Fruit fly (Drosophila melanogaster): ENCODE data around the gene Fit1.

Fit1 gene

DNA sequence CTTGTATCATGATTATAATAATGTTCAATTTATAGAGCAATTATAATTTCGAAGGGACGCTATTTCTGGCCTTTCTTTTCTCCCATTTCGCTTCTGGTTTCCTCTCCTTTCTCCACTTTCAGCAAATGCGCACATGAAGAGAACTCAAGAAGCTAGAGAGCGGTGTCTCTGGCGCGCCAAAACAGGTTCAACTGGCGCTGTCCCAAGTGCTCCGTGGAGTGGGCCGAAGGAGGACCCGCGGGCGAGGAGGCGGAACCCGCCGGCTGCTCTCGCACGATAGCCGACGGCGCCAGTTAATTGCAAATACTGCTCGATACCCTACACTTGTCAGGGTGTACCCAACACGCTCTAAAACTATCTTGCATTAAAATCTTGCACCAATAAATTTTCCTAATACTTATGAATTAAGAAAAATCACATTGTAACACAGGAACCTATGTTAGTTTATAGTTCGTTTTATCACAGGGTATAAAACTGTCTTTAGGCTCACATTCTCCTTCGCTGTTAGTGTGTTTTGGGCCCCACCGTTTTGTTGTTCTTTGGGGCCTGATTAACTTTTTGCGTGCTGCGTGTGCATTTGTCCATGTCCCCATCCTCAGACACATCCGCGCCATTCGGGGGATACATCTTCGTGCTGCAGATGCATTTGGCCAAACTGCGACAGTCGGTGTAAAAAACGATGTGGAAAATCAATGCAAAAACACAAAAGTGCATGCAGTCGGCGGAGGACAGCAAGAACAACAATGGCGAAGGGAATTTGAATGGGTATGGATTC, 33.0 kb upstream of the Fit1 start (continued):
- TF ChIP-seq nom (GFP tag; optimal IDR thresholded peaks at IDR 0.05) (peak; percentile 84), pan (optimal IDR thresholded peaks at IDR 0.05) (no peak), pan (GFP tag; optimal IDR thresholded peaks at IDR 0.05 in 1 of 2, IDR thresholded peaks at IDR 0.05 in 1 of 2) (peak in 1 of 2 experiments; percentile 94), oc (tag; optimal IDR thresholded peaks at IDR 0.05) (peak; percentile 90), CG15073 (GFP tag; optimal IDR thresholded peaks at IDR 0.05) (peak; percentile 37), CG17361 (GFP tag; IDR thresholded peaks at IDR 0.05) (peak; percentile 75), CG6175 (GFP tag; IDR thresholded peaks at IDR 0.05) (peak; percentile 81), CG11695 (GFP tag; IDR thresholded peaks at IDR 0.05) (peak; percentile 87), gro (GFP tag; optimal IDR thresholded peaks at IDR 0.05) (peak; percentile 90), CG11560 (tag; IDR thresholded peaks at IDR 0.05) (peak; percentile 82), CG4424 (GFP tag; optimal IDR thresholded peaks at IDR 0.05) (peak; percentile 73), Hmx (GFP tag; optimal IDR thresholded peaks at IDR 0.05) (peak; percentile 27), sens-2 (GFP tag; IDR thresholded peaks at IDR 0.05) (peak; percentile 88), MESR4 (GFP tag; optimal IDR thresholded peaks at IDR 0.05) (no peak), hkb (optimal IDR thresholded peaks at IDR 0.05) (no peak), hkb (GFP tag; IDR thresholded peaks at IDR 0.05) (peak; percentile 94), NFAT (GFP tag; IDR thresholded peaks at IDR 0.05) (peak; percentile 87), kay (GFP tag; optimal IDR thresholded peaks at IDR 0.05) (no peak), Doc2 (GFP tag; IDR thresholded peaks at IDR 0.05) (peak; percentile 60; the same call in 1 of the 2 replicates), CG2712 (tag; optimal IDR thresholded peaks at IDR 0.05) (no peak), CG6765 (GFP tag; optimal IDR thresholded peaks at IDR 0.05) (peak; percentile 52), sisA (GFP tag; IDR thresholded peaks at IDR 0.05) (peak; percentile 93), tx (GFP tag; optimal IDR thresholded peaks at IDR 0.05) (peak; percentile 85), Dref (GFP tag; IDR thresholded peaks at IDR 0.05) (peak; percentile 20; the same call in 1 of the 2 replicates), CG3995 (GFP tag; optimal IDR thresholded peaks at IDR 0.05) (peak; percentile 59), so (GFP tag; IDR thresholded peaks at IDR 0.05) (peak; percentile 93), Mad (GFP tag; optimal IDR thresholded peaks at IDR 0.05) (peak; percentile 81), jumu (GFP tag; optimal IDR thresholded peaks at IDR 0.05) (peak; percentile 90), CG32772 (GFP tag; IDR thresholded peaks at IDR 0.05) (peak; percentile 93), Antp (GFP tag; optimal IDR thresholded peaks at IDR 0.05) (peak; percentile 88), CG6854 (GFP tag; optimal IDR thresholded peaks at IDR 0.05) (peak; percentile 60), yki (optimal IDR thresholded peaks at IDR 0.05) (no peak), CG18262 (tag; optimal IDR thresholded peaks at IDR 0.05) (peak; percentile 56), CG1529 (GFP tag; optimal IDR thresholded peaks at IDR 0.05) (peak; percentile 68), CG13123 (GFP tag; optimal IDR thresholded peaks at IDR 0.05) (peak; percentile 69), ap (GFP tag; IDR thresholded peaks at IDR 0.05) (peak; percentile 93), tin (GFP tag; optimal IDR thresholded peaks at IDR 0.05) (peak; percentile 70), PHDP (tag; optimal IDR thresholded peaks at IDR 0.05) (peak; percentile 88), CG2199 (GFP tag; IDR thresholded peaks at IDR 0.05) (no peak), bsh (GFP tag; optimal IDR thresholded peaks at IDR 0.05) (peak; percentile 88 to 91), H2.0 (GFP tag; IDR thresholded peaks at IDR 0.05) (peak; percentile 94), CG4282 (GFP tag; optimal IDR thresholded peaks at IDR 0.05) (peak; percentile 84), org-1 (GFP tag; optimal IDR thresholded peaks at IDR 0.05) (peak; percentile 63), pum (GFP tag; optimal IDR thresholded peaks at IDR 0.05) (peak; percentile 78), crc (GFP tag; optimal IDR thresholded peaks at IDR 0.05) (peak; percentile 59), Dip3 (GFP tag; optimal IDR thresholded peaks at IDR 0.05) (peak; percentile 95), abd-A (tag; optimal IDR thresholded peaks at IDR 0.05) (no peak), CG9727 (GFP tag; optimal IDR thresholded peaks at IDR 0.05) (peak; percentile 84), run (tag; optimal IDR thresholded peaks at IDR 0.05) (peak; percentile 65), Myb (GFP tag; optimal IDR thresholded peaks at IDR 0.05) (peak; percentile 68), CG5953 (GFP tag; IDR thresholded peaks at IDR 0.05) (peak; percentile 94), CG6654 (GFP tag; optimal IDR thresholded peaks at IDR 0.05) (peak; percentile 69)
